Worm (Caenorhabditis elegans) whole organism, early embryonic: ENCODE data around the gene F59B10.5.

Source experiments
- B0310.2 ChIP-seq: sonication (generic microtip); optimal IDR thresholded peaks from 2 replicates; lab custom pipeline; 2016; ENCODE audit warnings: mild to moderate bottlenecking, missing genetic modification characterization, missing compliant biosample characterization
- F13C5.2 ChIP-seq: sonication (generic microtip); optimal IDR thresholded peaks from 2 replicates; lab custom pipeline; 2017; ENCODE audit warnings: mild to moderate bottlenecking, missing genetic modification characterization, inconsistent platforms, missing compliant biosample characterization
- ama-1 ChIP-seq: fragments of 150-350 bp; optimal IDR thresholded peaks from 2 replicates; lab custom pipeline; 2014
- ceh-13 ChIP-seq: fragments of 200-800 bp; sonication (Bioruptor generic); optimal IDR thresholded peaks from 2 replicates; lab custom pipeline; 2018; ENCODE audit warnings: mild to moderate bottlenecking, missing genetic modification characterization, missing compliant biosample characterization
- hmg-4 ChIP-seq: fragments of 200-800 bp; sonication (Bioruptor generic); optimal IDR thresholded peaks from 2 replicates; lab custom pipeline; 2018; ENCODE audit warnings: mild to moderate bottlenecking, missing genetic modification characterization, missing compliant biosample characterization

ce11 chrII:10555484-10556075 is 32.1 kb upstream of the F59B10.5 start:
- no peak for TF ChIP-seq ama-1
- no peak for TF ChIP-seq B0310.2 (tag; lab: Kevin White, UChicago)
- no peak for TF ChIP-seq ceh-13
- no peak for TF ChIP-seq hmg-4 (GFP tag; lab: Kevin White, UChicago)
- no peak for TF ChIP-seq F13C5.2
